Fruit fly (Drosophila melanogaster) whole organism, embryonic: ENCODE results near the gene CG5828.

Experiments
- ATbp ChIP-seq: fragments of 200-800 bp; sonication (Bioruptor generic); optimal IDR thresholded peaks from 2 replicates; lab custom pipeline; 2017; ENCODE audit warnings: missing biosample characterization, mild to moderate bottlenecking, missing genetic modification characterization, missing genetic modification reagents
- Asciz ChIP-seq: fragments of 200-800 bp; sonication (Bioruptor generic); optimal IDR thresholded peaks from 2 replicates; lab custom pipeline; 2017; ENCODE audit warnings: missing biosample characterization, mild to moderate bottlenecking, missing genetic modification characterization, missing genetic modification reagents
- Awh ChIP-seq: fragments of 200-800 bp; sonication (Bioruptor generic); IDR thresholded peaks from 2 replicates; pipeline ENCODE4, ENCODE4 v1.3.6; 2022; ENCODE audit warnings: missing biosample characterization, missing genetic modification characterization
- B-H2 ChIP-seq: fragments of 200-800 bp; sonication (Bioruptor generic); optimal IDR thresholded peaks from 2 replicates; lab custom pipeline; 2018; ENCODE audit warnings: missing biosample characterization, mild to moderate bottlenecking, missing genetic modification characterization
- BtbVII ChIP-seq: fragments of 200-800 bp; sonication (Bioruptor generic); optimal IDR thresholded peaks from 3 replicates; lab custom pipeline; 2017; ENCODE audit warnings: missing biosample characterization, mild to moderate bottlenecking, missing genetic modification characterization
- CG10267 ChIP-seq: fragments of 200-800 bp; sonication (Bioruptor generic); optimal IDR thresholded peaks from 2 replicates; lab custom pipeline; 2018; ENCODE audit warnings: missing biosample characterization, mild to moderate bottlenecking, missing genetic modification characterization, moderate library complexity
- CG11504 ChIP-seq: fragments of 200-800 bp; sonication (Bioruptor generic); optimal IDR thresholded peaks from 3 replicates; lab custom pipeline; 2019; ENCODE audit warnings: missing biosample characterization, mild to moderate bottlenecking, missing genetic modification characterization, moderate library complexity
- CG11696 ChIP-seq: fragments of 200-800 bp; sonication (Bioruptor generic); IDR thresholded peaks from 2 replicates; pipeline ENCODE4 v1.3.6; 2022; ENCODE audit warnings: missing biosample characterization, missing genetic modification characterization
- CG12071 ChIP-seq: fragments of 200-800 bp; sonication (Bioruptor generic); optimal IDR thresholded peaks from 3 replicates; lab custom pipeline; 2018; ENCODE audit warnings: missing biosample characterization, mild to moderate bottlenecking, missing genetic modification characterization
- CG12219 ChIP-seq: fragments of 200-800 bp; sonication (Bioruptor generic); optimal IDR thresholded peaks from 3 replicates; lab custom pipeline; 2018; ENCODE audit warnings: missing biosample characterization, mild to moderate bottlenecking, missing genetic modification characterization
- CG1602 ChIP-seq: fragments of 200-800 bp; sonication (Bioruptor generic); optimal IDR thresholded peaks from 3 replicates; lab custom pipeline; 2016; ENCODE audit warnings: missing biosample characterization, missing genetic modification characterization
- CG16779 ChIP-seq: fragments of 200-800 bp; sonication (Bioruptor generic); IDR thresholded peaks from 2 replicates; pipeline ENCODE4 v1.3.6; 2022; ENCODE audit warnings: missing biosample characterization, missing genetic modification characterization
- CG17186 ChIP-seq: fragments of 200-800 bp; sonication (Bioruptor generic); optimal IDR thresholded peaks from 3 replicates; lab custom pipeline; 2017; ENCODE audit warnings: missing biosample characterization, missing genetic modification reagents, missing genetic modification characterization
- CG18599 ChIP-seq: fragments of 200-800 bp; sonication (Bioruptor generic); optimal IDR thresholded peaks from 3 replicates; lab custom pipeline; 2017; ENCODE audit warnings: missing biosample characterization, missing genetic modification characterization, mild to moderate bottlenecking, moderate library complexity, missing genetic modification reagents
- CG32767 ChIP-seq: fragments of 200-800 bp; sonication (Bioruptor generic); IDR thresholded peaks from 2 replicates; pipeline ENCODE4 v1.3.6; 2022; ENCODE audit warnings: missing biosample characterization, missing genetic modification characterization
- CG42726 ChIP-seq: fragments of 200-800 bp; sonication (Bioruptor generic); IDR thresholded peaks from 2 replicates; pipeline ENCODE4 v1.3.6; 2022; ENCODE audit warnings: missing biosample characterization, missing genetic modification characterization; ENCODE audit not compliant: partially characterized antibody
- CG4328 ChIP-seq: fragments of 200-800 bp; sonication (Bioruptor generic); optimal IDR thresholded peaks from 3 replicates; lab custom pipeline; 2017; ENCODE audit warnings: missing biosample characterization, missing genetic modification reagents, missing genetic modification characterization
- CG4360 ChIP-seq: fragments of 200-800 bp; sonication (Bioruptor generic); IDR thresholded peaks from 2 replicates; pipeline ENCODE4 v1.3.6; 2022; ENCODE audit warnings: missing biosample characterization, missing genetic modification characterization
- CG6654 ChIP-seq: fragments of 200-800 bp; sonication (Bioruptor generic); optimal IDR thresholded peaks from 2 replicates; lab custom pipeline; 2017; ENCODE audit warnings: missing biosample characterization, mild to moderate bottlenecking, missing genetic modification characterization
- CG7556 ChIP-seq: fragments of 200-800 bp; sonication (Bioruptor generic); optimal IDR thresholded peaks from 2 replicates; lab custom pipeline; 2017; ENCODE audit warnings: missing biosample characterization, mild to moderate bottlenecking, missing genetic modification characterization
- CG7963 ChIP-seq: fragments of 200-800 bp; sonication (Bioruptor generic); IDR thresholded peaks from 3 replicates; pipeline ENCODE4 v1.3.6; 2022; ENCODE audit warnings: missing biosample characterization, missing genetic modification characterization; ENCODE audit not compliant: partially characterized antibody
- CG8290 ChIP-seq, 3 experiments: fragments of 200-800 bp; sonication (Bioruptor generic); optimal IDR thresholded peaks; 2 replicates each; lab custom pipeline; 2016 to 2019; ENCODE audit warnings: missing biosample characterization in 3 of 3, missing genetic modification characterization in 3 of 3, mild to moderate bottlenecking in 2 of 3, moderate library complexity in 1 of 3
- CG9609 ChIP-seq: fragments of 200-800 bp; sonication (Bioruptor generic); optimal IDR thresholded peaks from 3 replicates; lab custom pipeline; 2016; ENCODE audit warnings: missing biosample characterization, missing genetic modification characterization
- CG9727 ChIP-seq: fragments of 200-800 bp; sonication (Bioruptor generic); optimal IDR thresholded peaks from 3 replicates; lab custom pipeline; 2017; ENCODE audit warnings: missing biosample characterization, mild to moderate bottlenecking, missing genetic modification characterization
- Deaf1 ChIP-seq: fragments of 200-800 bp; optimal IDR thresholded peaks from 3 replicates; lab custom pipeline; 2019; ENCODE audit warnings: missing biosample characterization, mild to moderate bottlenecking, missing genetic modification characterization, moderate library complexity
- Ets97D ChIP-seq: fragments of 200-800 bp; sonication (Bioruptor generic); optimal IDR thresholded peaks from 3 replicates; lab custom pipeline; 2016; ENCODE audit warnings: missing biosample characterization, missing genetic modification characterization
- Fer1 ChIP-seq: fragments of 200-800 bp; sonication (Bioruptor generic); optimal IDR thresholded peaks from 2 replicates; lab custom pipeline; 2017; ENCODE audit warnings: missing biosample characterization, mild to moderate bottlenecking, missing genetic modification characterization
- Fer2 ChIP-seq: fragments of 200-800 bp; sonication (Bioruptor generic); optimal IDR thresholded peaks from 2 replicates; lab custom pipeline; 2018; ENCODE audit warnings: missing biosample characterization, mild to moderate bottlenecking, missing genetic modification characterization, moderate library complexity
- Fer3 ChIP-seq: fragments of 200-800 bp; sonication (Bioruptor generic); optimal IDR thresholded peaks from 2 replicates; lab custom pipeline; 2018; ENCODE audit warnings: missing biosample characterization, mild to moderate bottlenecking, missing genetic modification characterization, moderate library complexity
- Hmr ChIP-seq: fragments of 200-800 bp; sonication (Bioruptor generic); optimal IDR thresholded peaks from 3 replicates; lab custom pipeline; 2017; ENCODE audit warnings: mild to moderate bottlenecking, missing biosample characterization, missing genetic modification reagents, missing genetic modification characterization
- MTF-1 ChIP-seq: fragments of 200-800 bp; sonication (Bioruptor generic); optimal IDR thresholded peaks from 2 replicates; lab custom pipeline; 2018; ENCODE audit warnings: missing biosample characterization, mild to moderate bottlenecking, missing genetic modification characterization, borderline replicate concordance
- Max ChIP-seq: fragments of 200-800 bp; sonication (Bioruptor generic); optimal IDR thresholded peaks from 2 replicates; lab custom pipeline; 2016; ENCODE audit warnings: missing biosample characterization, mild to moderate bottlenecking, missing genetic modification characterization
- NfI ChIP-seq: fragments of 200-800 bp; sonication (Bioruptor generic); optimal IDR thresholded peaks from 3 replicates; lab custom pipeline; 2018; ENCODE audit warnings: missing biosample characterization, mild to moderate bottlenecking, missing genetic modification characterization, moderate library complexity
- Rfx ChIP-seq: fragments of 200-800 bp; sonication (Bioruptor generic); IDR thresholded peaks from 2 replicates; pipeline ENCODE4 v1.3.6; 2022; ENCODE audit warnings: missing biosample characterization, missing genetic modification characterization
- Trl ChIP-seq, 3 experiments: fragments of >200 bp in 2 of 3; fragments of 200-800 bp in 1 of 3; sonication (Bioruptor generic) in 1 of 3; optimal IDR thresholded peaks; 2 replicates in 1 of 3; 3 replicates in 2 of 3; lab custom pipeline; 2016 to 2017; ENCODE audit warnings: missing biosample characterization in 1 of 3, missing genetic modification characterization in 1 of 3
- YL-1 ChIP-seq: fragments of 200-800 bp; sonication (Bioruptor generic); optimal IDR thresholded peaks from 3 replicates; lab custom pipeline; 2017; ENCODE audit warnings: missing biosample characterization, mild to moderate bottlenecking, missing genetic modification characterization
- ac ChIP-seq: fragments of 200-800 bp; sonication (Bioruptor generic); optimal IDR thresholded peaks from 3 replicates; lab custom pipeline; 2017; ENCODE audit warnings: missing biosample characterization, mild to moderate bottlenecking, missing genetic modification characterization
- caup ChIP-seq: fragments of 200-800 bp; sonication (Bioruptor generic); optimal IDR thresholded peaks from 3 replicates; lab custom pipeline; 2017; ENCODE audit warnings: missing biosample characterization, mild to moderate bottlenecking, missing genetic modification characterization, moderate library complexity; ENCODE audit not compliant: severe bottlenecking
- croc ChIP-seq: fragments of 200-800 bp; sonication (Bioruptor generic); conservative IDR thresholded peaks from 3 replicates; pipeline ENCODE4 v1.3.6; 2022; ENCODE audit warnings: missing biosample characterization, missing genetic modification characterization
- cwo ChIP-seq: fragments of 200-800 bp; sonication (Bioruptor generic); optimal IDR thresholded peaks from 3 replicates; lab custom pipeline; 2017; ENCODE audit warnings: missing biosample characterization, missing genetic modification characterization, mild to moderate bottlenecking, moderate library complexity, missing genetic modification reagents
- ham ChIP-seq: fragments of 200-800 bp; sonication (Bioruptor generic); IDR thresholded peaks from 2 replicates; pipeline ENCODE4 v1.3.6; 2022; ENCODE audit warnings: missing biosample characterization, missing genetic modification characterization
- hbn ChIP-seq: fragments of 200-800 bp; sonication (Bioruptor generic); IDR thresholded peaks from 2 replicates; pipeline ENCODE4 v1.3.6; 2022; ENCODE audit warnings: missing biosample characterization, missing genetic modification characterization; ENCODE audit not compliant: partially characterized antibody
- jing ChIP-seq: fragments of 200-800 bp; sonication (Bioruptor generic); optimal IDR thresholded peaks from 2 replicates; lab custom pipeline; 2018; ENCODE audit warnings: missing biosample characterization, mild to moderate bottlenecking, missing genetic modification characterization
- kay ChIP-seq: fragments of 200-800 bp; sonication (Bioruptor generic); optimal IDR thresholded peaks from 2 replicates; lab custom pipeline; 2016; ENCODE audit warnings: missing biosample characterization, missing genetic modification characterization
- kni ChIP-seq: fragments of 200-800 bp; sonication (Bioruptor generic); optimal IDR thresholded peaks from 3 replicates; lab custom pipeline; 2017; ENCODE audit warnings: mild to moderate bottlenecking, missing biosample characterization, missing genetic modification reagents, missing genetic modification characterization
- pfk ChIP-seq: fragments of 200-800 bp; sonication (Bioruptor generic); optimal IDR thresholded peaks from 2 replicates; lab custom pipeline; 2018; ENCODE audit warnings: missing biosample characterization, mild to moderate bottlenecking, missing genetic modification characterization, moderate library complexity
- unpg ChIP-seq: fragments of 200-800 bp; sonication (Bioruptor generic); optimal IDR thresholded peaks from 3 replicates; lab custom pipeline; 2018; ENCODE audit warnings: missing biosample characterization, mild to moderate bottlenecking, missing genetic modification characterization, moderate library complexity

The CG5828 gene

dm6 chr2L:5096222-5096621, 2.4 kb downstream of the CG5828 start, which contains the start of gene CG4230 (continued):
- TF ChIP-seq CG9609 (GFP tag; lab: Kevin White, UChicago) (no peak), CG17186 (GFP tag; lab: Kevin White, UChicago) (peak; percentile 86), Fer2 (tag; lab: Kevin White, UChicago) (no peak), hbn (GFP tag; lab: Robert Waterston, UW) (peak; percentile 91), Max (no peak), Ets97D (peak; percentile 6), jing (no peak), YL-1 (GFP tag; lab: Kevin White, UChicago) (peak; percentile 40), kni (GFP tag; lab: Kevin White, UChicago) (no peak), CG32767 (GFP tag; lab: Robert Waterston, UW) (no peak), kay (GFP tag; lab: Kevin White, UChicago) (no peak), CG7963 (GFP tag; lab: Robert Waterston, UW) (peak; percentile 81), CG10267 (tag; lab: Kevin White, UChicago) (peak; percentile 17), CG42726 (GFP tag; lab: Robert Waterston, UW) (peak; percentile 48; the same call in 1 of the 2 replicates)

dm6 chr2L:5096761-5097160, 3.0 kb downstream of the CG5828 start:
- TF ChIP-seq MTF-1 (GFP tag; lab: Kevin White, UChicago) (peak; percentile 63), CG12071 (GFP tag; lab: Kevin White, UChicago) (peak; percentile 86), ham (GFP tag; lab: Robert Waterston, UW) (no peak), croc (GFP tag; lab: Robert Waterston, UW) (no peak), CG1602 (GFP tag; lab: Kevin White, UChicago) (no peak), CG11504 (tag; lab: Kevin White, UChicago) (peak; percentile 12), CG7556 (GFP tag; lab: Kevin White, UChicago) (no peak), Fer3 (tag; lab: Kevin White, UChicago) (peak; percentile 15), CG4328 (GFP tag; lab: Kevin White, UChicago) (peak; percentile 70), CG18599 (peak; percentile 81), Fer1 (GFP tag; lab: Kevin White, UChicago) (peak; percentile 86), CG12219 (GFP tag; lab: Kevin White, UChicago) (peak; percentile 36), CG6654 (GFP tag; lab: Kevin White, UChicago) (no peak), caup (peak; percentile 72), NfI (GFP tag; lab: Kevin White, UChicago) (peak; percentile 40), CG8290 (GFP tag; optimal IDR thresholded peaks at IDR 0.05; lab: Kevin White, UChicago) (no peak), CG8290 (tag; optimal IDR thresholded peaks at IDR 0.05; lab: Kevin White, UChicago) (peak in 1 of 2 experiments; percentile 51), BtbVII (GFP tag; lab: Kevin White, UChicago) (peak; percentile 58), kni (GFP tag; lab: Kevin White, UChicago) (peak; percentile 51), Trl (optimal IDR thresholded peaks at IDR 0.05; lab: Kevin White, UChicago) (peak; percentile 33 to 34), Trl (GFP tag; optimal IDR thresholded peaks at IDR 0.05; lab: Kevin White, UChicago) (peak; percentile 23), CG11696 (GFP tag; lab: Robert Waterston, UW) (no peak), pfk (peak; percentile 73), cwo (GFP tag; lab: Kevin White, UChicago) (peak; percentile 39), Rfx (GFP tag; lab: Robert Waterston, UW) (0 out of 2 replicates have a peak, but pooled peaks have one; percentile 29), Deaf1 (tag; lab: Kevin White, UChicago) (peak; percentile 16), CG9727 (GFP tag; lab: Kevin White, UChicago) (peak; percentile 9), CG16779 (GFP tag; lab: Robert Waterston, UW) (0 out of 2 replicates have a peak, but pooled peaks have one; percentile 41), ac (peak; percentile 16), Awh (GFP tag; lab: Robert Waterston, UW) (peak; percentile 23; the same call in 1 of the 2 replicates), CG4360 (GFP tag; lab: Robert Waterston, UW) (0 out of 2 replicates have a peak, but pooled peaks have one; percentile 25), unpg (peak; percentile 24), Hmr (peak; percentile 55), ATbp (peak; percentile 23), Asciz (GFP tag; lab: Kevin White, UChicago) (peak; percentile 14), B-H2 (GFP tag; lab: Kevin White, UChicago) (peak; percentile 64)
